Worm (Caenorhabditis elegans) whole organism, early embryonic: ENCODE measurements around the gene F59A7.7.

Experiments
- B0310.2 ChIP-seq: sonication (generic microtip); optimal IDR thresholded peaks from 2 replicates; lab custom pipeline; 2016; ENCODE audit warnings: mild to moderate bottlenecking, missing genetic modification characterization, missing compliant biosample characterization
- F13C5.2 ChIP-seq: sonication (generic microtip); optimal IDR thresholded peaks from 2 replicates; lab custom pipeline; 2017; ENCODE audit warnings: mild to moderate bottlenecking, missing genetic modification characterization, inconsistent platforms, missing compliant biosample characterization
- aly-1 ChIP-seq: sonication (generic microtip); optimal IDR thresholded peaks from 2 replicates; lab custom pipeline; 2016; ENCODE audit warnings: missing genetic modification characterization, missing compliant biosample characterization
- ama-1 ChIP-seq: fragments of 150-350 bp; optimal IDR thresholded peaks from 2 replicates; lab custom pipeline; 2014
- ceh-13 ChIP-seq: fragments of 200-800 bp; sonication (Bioruptor generic); optimal IDR thresholded peaks from 2 replicates; lab custom pipeline; 2018; ENCODE audit warnings: mild to moderate bottlenecking, missing genetic modification characterization, missing compliant biosample characterization
- ceh-36 ChIP-seq: sonication (generic microtip); optimal IDR thresholded peaks from 2 replicates; lab custom pipeline; 2016; ENCODE audit warnings: missing genetic modification characterization, inconsistent platforms, missing compliant biosample characterization
- ets-7 ChIP-seq: sonication (generic microtip); optimal IDR thresholded peaks from 2 replicates; lab custom pipeline; 2016; ENCODE audit warnings: missing genotype, missing genetic modification characterization, missing compliant biosample characterization
- flt-1 ChIP-seq: fragments of 200-800 bp; sonication (Bioruptor generic); IDR thresholded peaks from 2 replicates; pipeline ENCODE4 v1.3.6; 2022; ENCODE audit warnings: missing genetic modification characterization, missing compliant biosample characterization
- hmbx-1 ChIP-seq: sonication (generic microtip); optimal IDR thresholded peaks from 2 replicates; lab custom pipeline; 2016; ENCODE audit warnings: mild to moderate bottlenecking, missing genetic modification characterization, missing compliant biosample characterization
- hmg-4 ChIP-seq: fragments of 200-800 bp; sonication (Bioruptor generic); optimal IDR thresholded peaks from 2 replicates; lab custom pipeline; 2018; ENCODE audit warnings: mild to moderate bottlenecking, missing genetic modification characterization, missing compliant biosample characterization
- hnd-1 ChIP-seq: sonication (generic microtip); optimal IDR thresholded peaks from 2 replicates; lab custom pipeline; 2016; ENCODE audit warnings: missing genetic modification characterization, missing compliant biosample characterization
- pes-1 ChIP-seq: fragments of 200-800 bp; sonication (Bioruptor generic); IDR thresholded peaks from 2 replicates; pipeline ENCODE4 v1.3.6; 2022; ENCODE audit warnings: missing genetic modification reagents, missing genetic modification characterization, missing compliant biosample characterization
- scrt-1 ChIP-seq: fragments of 200-800 bp; sonication (Bioruptor generic); IDR thresholded peaks from 2 replicates; pipeline ENCODE4 v1.3.6; 2022; ENCODE audit warnings: missing genetic modification characterization, missing compliant biosample characterization
- sea-1 ChIP-seq: fragments of 200-800 bp; sonication (Bioruptor generic); conservative IDR thresholded peaks from 2 replicates; pipeline ENCODE4 v1.3.6; 2022; ENCODE audit warnings: missing genetic modification characterization, missing compliant biosample characterization
- tbx-11 ChIP-seq: fragments of 200-800 bp; sonication (Bioruptor generic); IDR thresholded peaks from 2 replicates; pipeline ENCODE4 v1.3.6; 2022; ENCODE audit warnings: missing genetic modification characterization, missing compliant biosample characterization
- tbx-37 ChIP-seq: fragments of 200-800 bp; sonication (Bioruptor generic); conservative IDR thresholded peaks from 2 replicates; pipeline ENCODE4 v1.3.6; 2022; ENCODE audit warnings: missing genetic modification reagents, missing genetic modification characterization, missing compliant biosample characterization
- tra-4 ChIP-seq: sonication (generic microtip); optimal IDR thresholded peaks from 2 replicates; lab custom pipeline; 2017; ENCODE audit warnings: missing genetic modification characterization, missing compliant biosample characterization

F59A7.7 gene

ce11 chrV:2011777-2012176 lies at the start of gene F59A7.7:
TSS of gene F59A7.7 (plus strand) at chrV:2012077.
- TF ChIP-seq hmbx-1 (tag; lab: Kevin White, UChicago): no peak
- no peak for TF ChIP-seq ceh-36 (tag; lab: Kevin White, UChicago)
- TF ChIP-seq tra-4: no peak
- TF ChIP-seq flt-1 (GFP tag; lab: Robert Waterston, UW): no peak
- TF ChIP-seq tbx-37 (GFP tag; lab: Robert Waterston, UW): no peak
- TF ChIP-seq scrt-1: no peak
- no peak for TF ChIP-seq tbx-11 (GFP tag; lab: Robert Waterston, UW)
- no peak for TF ChIP-seq F13C5.2 (tag; lab: Kevin White, UChicago)

- no peak for TF ChIP-seq sea-1 (GFP tag; lab: Robert Waterston, UW)
- no peak for TF ChIP-seq F13C5.2 (tag; lab: Kevin White, UChicago)
- TF ChIP-seq ets-7 (tag; lab: Kevin White, UChicago): no peak
Observed at ce11 chrV:1964806-1965205, 47.1 kb upstream of the F59A7.7 start, which contains the start of gene srj-15. TSS of gene srj-15 (minus strand) at chrV:1964906.

- TF ChIP-seq hmbx-1 (tag; lab: Kevin White, UChicago) (no peak), tbx-37 (GFP tag; lab: Robert Waterston, UW) (no peak), scrt-1 (no peak), F13C5.2 (tag; lab: Kevin White, UChicago) (no peak), pes-1 (GFP tag; lab: Robert Waterston, UW) (no peak), B0310.2 (tag; lab: Kevin White, UChicago) (no peak), tra-4 (no peak)
Observed at ce11 chrV:1966962-1967361, 44.9 kb upstream of the F59A7.7 start.

- TF ChIP-seq aly-1 (tag; lab: Kevin White, UChicago) (no peak), tbx-11 (GFP tag; lab: Robert Waterston, UW) (no peak), tra-4 (no peak), ets-7 (tag; lab: Kevin White, UChicago) (no peak), B0310.2 (tag; lab: Kevin White, UChicago) (no peak), F13C5.2 (tag; lab: Kevin White, UChicago) (no peak), ceh-36 (tag; lab: Kevin White, UChicago) (no peak), ceh-13 (GFP tag; lab: Kevin White, UChicago) (no peak), hmbx-1 (tag; lab: Kevin White, UChicago) (no peak), tbx-37 (GFP tag; lab: Robert Waterston, UW) (no peak), sea-1 (GFP tag; lab: Robert Waterston, UW) (no peak), hmg-4 (no peak), scrt-1 (no peak)
Observed at ce11 chrV:1968809-1969208, 43.1 kb upstream of the F59A7.7 start.

ce11 chrV:1969228-1969627 lies 42.6 kb upstream of the F59A7.7 start, which contains the start of gene acs-3:
TSS of gene acs-3 (plus strand) at chrV:1969528.
- TF ChIP-seq flt-1 (GFP tag; lab: Robert Waterston, UW) (no peak), tbx-37 (GFP tag; lab: Robert Waterston, UW) (no peak), aly-1 (tag; lab: Kevin White, UChicago) (no peak), tra-4 (no peak), ets-7 (tag; lab: Kevin White, UChicago) (no peak), scrt-1 (no peak), B0310.2 (tag; lab: Kevin White, UChicago) (no peak), hmbx-1 (tag; lab: Kevin White, UChicago) (no peak), sea-1 (GFP tag; lab: Robert Waterston, UW) (no peak), hmg-4 (no peak), ceh-13 (GFP tag; lab: Kevin White, UChicago) (no peak), tbx-11 (GFP tag; lab: Robert Waterston, UW) (no peak), ceh-36 (tag; lab: Kevin White, UChicago) (no peak), pes-1 (GFP tag; lab: Robert Waterston, UW) (no peak), hnd-1 (tag; lab: Kevin White, UChicago) (no peak), ama-1 (lab: Kevin White, UChicago) (no peak), F13C5.2 (tag; lab: Kevin White, UChicago) (no peak)

- TF ChIP-seq sea-1 (GFP tag; lab: Robert Waterston, UW) (no peak), hmbx-1 (tag; lab: Kevin White, UChicago) (no peak), tbx-11 (GFP tag; lab: Robert Waterston, UW) (no peak), F13C5.2 (tag; lab: Kevin White, UChicago) (no peak), tbx-37 (GFP tag; lab: Robert Waterston, UW) (no peak), scrt-1 (no peak), ama-1 (lab: Kevin White, UChicago) (no peak), hnd-1 (tag; lab: Kevin White, UChicago) (no peak), B0310.2 (tag; lab: Kevin White, UChicago) (no peak), flt-1 (GFP tag; lab: Robert Waterston, UW) (no peak), hmg-4 (no peak), tra-4 (no peak), aly-1 (tag; lab: Kevin White, UChicago) (no peak), ceh-13 (GFP tag; lab: Kevin White, UChicago) (no peak)
Observed at ce11 chrV:1969690-1970089, 42.2 kb upstream of the F59A7.7 start.

ce11 chrV:1975049-1975448 lies 36.8 kb upstream of the F59A7.7 start, which contains the start of gene fbxa-201:
TSS of gene fbxa-201 (plus strand) at chrV:1975349.
- TF ChIP-seq ceh-36 (tag; lab: Kevin White, UChicago) (no peak), F13C5.2 (tag; lab: Kevin White, UChicago) (no peak), B0310.2 (tag; lab: Kevin White, UChicago) (no peak), aly-1 (tag; lab: Kevin White, UChicago) (no peak), tra-4 (no peak), tbx-37 (GFP tag; lab: Robert Waterston, UW) (no peak), pes-1 (GFP tag; lab: Robert Waterston, UW) (no peak), hnd-1 (tag; lab: Kevin White, UChicago) (no peak), tbx-11 (GFP tag; lab: Robert Waterston, UW) (no peak)
